Worm (Caenorhabditis elegans): ENCODE measurements around the gene nspd-5.

ce11 chrII:4870691-4871090 is 10.5 kb upstream of the nspd-5 start, which contains the start of gene col-20:
- no peak for TF ChIP-seq ces-1 (GFP tag; optimal IDR thresholded peaks at IDR 0.05)
- TF ChIP-seq skn-1 (tag; optimal IDR thresholded peaks at IDR 0.05): no peak
- TF ChIP-seq fos-1 (tag; optimal IDR thresholded peaks at IDR 0.05): no peak
- no peak for TF ChIP-seq ztf-11 (tag; optimal IDR thresholded peaks at IDR 0.05)
- no peak for TF ChIP-seq zfp-2 (tag; optimal IDR thresholded peaks at IDR 0.05)
- TF ChIP-seq ceh-28 (tag; optimal IDR thresholded peaks at IDR 0.05): no peak
- no peak for TF ChIP-seq aly-2 (tag; optimal IDR thresholded peaks at IDR 0.05)
- TF ChIP-seq daf-8 (GFP tag; IDR thresholded peaks at IDR 0.05): no peak
- TF ChIP-seq egl-27 (tag; optimal IDR thresholded peaks at IDR 0.05): no peak
